Fruit fly (Drosophila melanogaster): ENCODE results near the gene TyrRII.

TyrRII gene

dm6 chr3R:17708778-17709476, 27.5 kb upstream of the TyrRII start:
- no peak for TF ChIP-seq noc (tag; optimal IDR thresholded peaks at IDR 0.05)

DNA sequence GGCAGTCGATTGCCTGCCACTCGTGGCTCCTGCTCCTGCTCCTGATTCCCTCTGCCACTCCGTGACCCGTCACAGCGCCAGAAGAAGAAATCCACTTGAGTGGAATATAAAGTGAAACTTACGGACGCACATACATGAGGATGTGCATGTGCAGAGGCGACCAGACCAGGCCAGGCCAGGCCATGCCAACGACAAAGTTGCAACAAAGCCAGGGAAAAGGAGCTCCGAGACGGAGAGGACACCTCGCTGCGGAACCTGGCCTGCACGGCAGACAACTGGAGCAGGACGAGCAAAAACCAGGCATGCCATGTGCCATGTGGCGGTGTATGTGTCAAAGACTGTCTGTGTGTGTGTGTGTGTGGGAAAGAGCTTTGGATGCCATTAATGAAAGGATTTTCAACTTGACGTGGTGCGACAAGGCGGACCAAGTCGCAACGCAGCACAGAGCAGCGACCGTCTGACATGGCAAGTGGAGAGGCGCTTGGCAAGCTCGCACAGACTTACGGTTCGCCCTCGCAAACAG, 26.7 kb upstream of the TyrRII start:
- TF ChIP-seq noc (tag; optimal IDR thresholded peaks at IDR 0.05): no peak

- no peak for TF ChIP-seq noc (tag; optimal IDR thresholded peaks at IDR 0.05)
Observed at dm6 chr3R:17710418-17710817, 26.0 kb upstream of the TyrRII start.

DNA sequence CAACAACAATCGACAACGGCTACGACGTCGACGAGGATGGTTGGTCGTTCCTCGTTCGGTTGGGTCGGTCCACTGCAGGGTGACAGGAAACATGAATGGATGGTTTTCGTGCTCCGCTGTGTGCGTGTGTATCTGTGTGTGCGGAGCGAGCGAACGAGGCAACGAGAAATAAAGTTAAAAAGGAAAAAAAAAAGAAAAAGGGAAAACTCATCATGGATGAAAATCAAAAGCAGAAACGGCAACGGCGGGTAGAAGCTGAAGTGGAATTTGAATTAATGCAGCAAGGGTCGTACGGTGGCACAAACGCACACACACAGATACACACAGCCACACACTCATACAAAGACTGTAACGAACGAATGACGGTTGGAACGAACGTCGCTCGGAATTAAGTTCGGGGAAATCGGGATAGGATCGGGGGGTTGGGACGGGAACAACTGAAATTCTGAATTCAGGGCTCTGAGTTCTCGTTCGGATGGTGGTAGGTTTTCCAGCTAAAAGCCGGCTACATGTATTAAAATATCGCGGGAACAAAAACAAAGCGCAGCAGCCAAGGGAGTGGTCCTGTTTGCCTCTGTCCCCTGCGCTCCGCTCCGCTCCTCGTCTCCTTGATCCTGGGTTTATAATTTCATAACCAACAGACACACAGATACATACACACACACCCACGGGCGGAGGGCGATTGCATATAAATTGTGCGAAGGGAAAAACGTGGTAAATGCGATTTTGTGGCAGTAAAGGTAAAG, 25.3 kb upstream of the TyrRII start:
- no peak for TF ChIP-seq noc (tag; optimal IDR thresholded peaks at IDR 0.05)

dm6 chr3R:17711646-17711975, 24.8 kb upstream of the TyrRII start:
- no peak for TF ChIP-seq noc (tag; optimal IDR thresholded peaks at IDR 0.05)

dm6 chr3R:17712623-17713521, 23.5 kb upstream of the TyrRII start:
- TF ChIP-seq noc (tag; optimal IDR thresholded peaks at IDR 0.05): no peak

- TF ChIP-seq noc (tag; optimal IDR thresholded peaks at IDR 0.05): peak; percentile 6
Observed at dm6 chr3R:17714370-17714769, 22.0 kb upstream of the TyrRII start.

DNA sequence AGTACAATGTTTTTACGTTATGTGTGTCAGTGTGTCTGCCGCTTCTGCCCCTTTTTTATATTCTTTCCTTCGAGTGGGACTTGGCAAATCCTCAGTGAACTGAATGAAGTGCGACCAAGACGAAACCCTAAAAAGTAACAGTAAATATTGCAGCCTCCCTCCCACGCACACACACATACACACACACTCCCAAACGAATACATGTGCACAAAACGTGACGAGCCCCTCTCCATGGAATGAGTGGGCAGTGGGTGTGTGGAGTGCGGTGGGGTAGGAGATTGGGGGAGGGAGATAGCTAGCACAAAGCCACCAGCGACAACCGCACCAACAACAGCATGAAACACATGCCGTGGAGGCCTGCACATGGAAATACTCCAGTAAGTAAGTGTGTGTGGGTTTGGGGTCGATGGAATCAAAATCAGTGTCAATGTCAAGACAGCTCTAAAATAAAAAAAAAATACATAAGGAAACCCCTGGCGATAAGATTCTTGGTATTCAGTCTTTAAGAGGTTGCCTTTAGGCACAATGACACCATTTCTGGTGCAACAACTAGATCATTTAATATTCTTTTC, 21.6 kb upstream of the TyrRII start:
- no peak for TF ChIP-seq noc (tag; optimal IDR thresholded peaks at IDR 0.05)

DNA sequence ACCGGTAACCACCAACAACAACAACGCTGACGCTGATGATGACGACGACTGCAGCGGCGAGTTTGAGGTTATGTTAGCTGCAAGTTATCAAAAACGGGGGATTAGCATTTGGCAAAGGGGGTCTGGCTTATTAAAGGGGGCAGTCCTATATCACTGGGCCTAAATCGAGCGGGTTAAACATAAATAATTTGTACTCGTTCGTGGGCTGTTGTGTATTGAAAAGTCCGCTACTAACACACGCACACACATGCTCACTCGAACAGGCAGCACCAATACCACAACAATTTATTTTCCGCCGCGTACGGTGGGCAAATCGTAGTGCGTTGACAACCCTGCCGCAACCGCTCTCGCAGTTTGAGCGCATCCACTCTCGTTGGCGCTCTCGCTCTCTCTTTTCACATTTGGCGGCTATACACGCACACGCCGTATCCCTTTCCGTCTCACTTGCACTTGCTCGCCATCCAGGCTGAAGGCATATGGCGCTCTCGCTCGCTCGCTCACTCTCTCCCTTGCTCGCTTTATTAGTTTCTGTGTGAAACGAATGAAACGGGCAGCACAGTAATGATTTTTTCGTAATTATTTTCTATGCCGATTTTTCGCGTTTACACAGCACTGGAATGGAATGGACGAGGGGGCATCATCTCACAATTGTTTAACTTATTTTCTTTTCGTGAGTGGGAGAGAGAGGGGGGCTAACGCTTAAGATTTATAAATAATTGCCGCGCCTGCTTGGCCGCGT, 19.4 kb upstream of the TyrRII start:
- TF ChIP-seq noc (tag; optimal IDR thresholded peaks at IDR 0.05): no peak

DNA sequence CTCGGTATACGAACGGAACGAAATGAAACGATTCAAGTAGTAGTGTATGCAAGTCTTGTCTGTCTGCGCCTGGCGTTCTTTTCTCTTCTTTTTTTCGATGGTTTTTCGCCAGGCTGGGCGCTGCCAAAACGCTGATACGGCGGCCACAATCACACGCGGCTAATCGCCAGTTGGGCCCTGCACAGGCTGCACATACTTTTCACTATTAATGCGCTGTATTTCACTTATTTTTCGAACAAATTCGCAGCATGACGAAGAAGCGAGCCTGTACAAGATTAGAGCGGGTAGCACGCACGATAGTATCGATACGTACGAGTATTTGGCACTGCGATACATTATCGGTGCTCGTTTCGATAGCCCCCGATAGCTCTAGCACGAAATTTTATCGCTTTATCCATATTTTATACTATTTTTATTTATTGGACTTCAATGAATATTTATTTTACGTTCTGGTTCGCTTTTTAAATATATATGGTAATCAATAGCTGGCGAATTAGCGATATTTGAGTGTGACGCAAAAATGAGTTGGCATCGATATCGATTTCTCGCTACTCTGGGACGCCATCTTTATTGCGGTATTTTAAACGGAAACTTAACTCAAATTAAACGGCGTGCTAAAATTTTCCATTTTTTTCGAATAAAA, 18.2 kb upstream of the TyrRII start, which contains the start of gene osa:
Gene osa (minus strand): TSS at position 300 of the 643 bp plus-strand sequence.
- TF ChIP-seq noc (tag; optimal IDR thresholded peaks at IDR 0.05): peak; percentile 24

dm6 chr3R:17718760-17719625, 17.4 kb upstream of the TyrRII start, which contains the start of gene Pxt:
Pxt (plus strand) TSS chr3R:17719454.
- no peak for TF ChIP-seq noc (tag; optimal IDR thresholded peaks at IDR 0.05)

- no peak for TF ChIP-seq noc (tag; optimal IDR thresholded peaks at IDR 0.05)
Observed at dm6 chr3R:17724963-17725362, 11.4 kb upstream of the TyrRII start, which contains the start of gene Atg8b. Atg8b (minus strand) TSS chr3R:17725063.

DNA sequence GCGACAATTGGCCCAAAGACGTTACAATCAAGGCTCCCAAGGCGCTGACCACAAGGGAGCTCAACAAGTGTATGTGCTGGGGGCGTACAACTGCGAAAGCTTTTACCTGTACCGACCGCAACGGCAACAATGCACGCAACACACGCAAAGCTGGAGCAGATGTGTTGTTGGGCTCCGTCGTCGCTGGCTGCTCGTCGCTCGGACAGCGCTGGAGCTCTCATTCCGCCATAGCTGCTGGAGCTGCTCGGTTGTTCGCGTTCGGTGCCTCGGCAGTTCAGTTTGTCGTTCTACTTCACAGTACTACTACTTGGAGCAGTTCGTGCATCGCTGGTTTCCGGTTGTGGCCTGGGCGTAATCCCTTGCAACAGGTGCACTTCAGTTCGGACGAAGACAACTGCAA, 10.9 kb upstream of the TyrRII start, which contains the start of gene Lgr1:
Gene Lgr1 (plus strand): TSS at position 220 of the 400 bp plus-strand sequence.
- TF ChIP-seq noc (tag; optimal IDR thresholded peaks at IDR 0.05): no peak
